Worm (Caenorhabditis elegans) whole organism, L4 larva: ENCODE results near the gene F28C1.1.

ENCODE experiments used
- F37D6.2 ChIP-seq: sonication (generic microtip); optimal IDR thresholded peaks from 2 replicates; lab custom pipeline; 2016; ENCODE audit warnings: mild to moderate bottlenecking, missing genetic modification characterization, missing compliant biosample characterization
- T20F7.1 ChIP-seq: fragments of 200-800 bp; sonication (Bioruptor generic); optimal IDR thresholded peaks from 2 replicates; lab custom pipeline; 2018; ENCODE audit warnings: mild to moderate bottlenecking, missing genetic modification characterization, missing compliant biosample characterization
- T26A8.4 ChIP-seq: fragments of 200-800 bp; sonication (Bioruptor generic); IDR thresholded peaks from 2 replicates; pipeline ENCODE4 v1.3.6; 2022; ENCODE audit warnings: missing genetic modification characterization, missing compliant biosample characterization
- Y75B8A.6 ChIP-seq: fragments of 200-800 bp; sonication (Bioruptor generic); IDR thresholded peaks from 2 replicates; pipeline ENCODE4 v1.3.6; 2022; ENCODE audit warnings: missing genetic modification reagents, missing genetic modification characterization, missing compliant biosample characterization
- ZK337.2 ChIP-seq: fragments of 200-800 bp; sonication (Bioruptor generic); IDR thresholded peaks from 2 replicates; pipeline ENCODE4 v1.3.6; 2022; ENCODE audit warnings: missing genetic modification reagents, missing genetic modification characterization, missing compliant biosample characterization
- aha-1 ChIP-seq: fragments of 150-350 bp; peaks from one replicate; lab custom pipeline; 2014; ENCODE audit warnings: missing biosample characterization, missing genetic modification characterization
- arid-1 ChIP-seq: fragments of 200-800 bp; sonication (Bioruptor generic); conservative IDR thresholded peaks from 2 replicates; pipeline ENCODE4 v1.3.6; 2022; ENCODE audit warnings: missing genetic modification reagents, missing genetic modification characterization, missing compliant biosample characterization
- ceh-82 ChIP-seq: sonication (generic microtip); optimal IDR thresholded peaks from 2 replicates; lab custom pipeline; 2017; ENCODE audit warnings: missing biosample characterization, missing genetic modification characterization
- daf-16 ChIP-seq, 3 experiments: sonication (generic microtip); optimal IDR thresholded peaks; 2 replicates each; lab custom pipeline; 2016 to 2017; ENCODE audit warnings: missing genetic modification characterization in 3 of 3, missing genetic modification reagents in 3 of 3, mild to moderate bottlenecking in 2 of 3, missing compliant biosample characterization in 2 of 3, missing biosample characterization in 1 of 3, moderate library complexity in 1 of 3
- dmd-6 ChIP-seq: fragments of 200-800 bp; sonication (Bioruptor generic); IDR thresholded peaks from 2 replicates; pipeline ENCODE4 v1.3.6; 2022; ENCODE audit warnings: missing genetic modification reagents, missing genetic modification characterization, missing compliant biosample characterization
- duxl-1 ChIP-seq: sonication (generic microtip); optimal IDR thresholded peaks from 2 replicates; lab custom pipeline; 2016; ENCODE audit warnings: mild to moderate bottlenecking, missing genetic modification characterization, moderate library complexity, missing compliant biosample characterization; ENCODE audit not compliant: poor library complexity
- fos-1 ChIP-seq: fragments of 150-350 bp; optimal IDR thresholded peaks from 2 replicates; lab custom pipeline; 2014; ENCODE audit warnings: missing biosample characterization, missing genetic modification characterization
- gei-8 ChIP-seq: fragments of 200-800 bp; sonication (Bioruptor generic); optimal IDR thresholded peaks from 2 replicates; lab custom pipeline; 2018; ENCODE audit warnings: mild to moderate bottlenecking, missing genetic modification characterization, missing compliant biosample characterization
- lim-7 ChIP-seq: fragments of 200-800 bp; sonication (Bioruptor generic); IDR thresholded peaks from 2 replicates; pipeline ENCODE4 v1.3.6; 2022; ENCODE audit warnings: missing genetic modification characterization, missing compliant biosample characterization
- lin-13 ChIP-seq: fragments of 150-350 bp; optimal IDR thresholded peaks from 2 replicates; lab custom pipeline; 2014; ENCODE audit warnings: missing biosample characterization, missing genetic modification reagents, missing genetic modification characterization
- lin-39 ChIP-seq: fragments of 150-350 bp; optimal IDR thresholded peaks from 2 replicates; lab custom pipeline; 2014; ENCODE audit warnings: missing biosample characterization, missing genetic modification reagents, missing genetic modification characterization
- lsy-2 ChIP-seq, 2 experiments: fragments of 150-350 bp in 1 of 2; sonication (generic microtip) in 1 of 2; optimal IDR thresholded peaks; 2 replicates each; lab custom pipeline; 2014 to 2017; ENCODE audit warnings: missing biosample characterization in 2 of 2, missing genetic modification characterization in 2 of 2
- mdl-1 ChIP-seq, 2 experiments: fragments of 150-350 bp in 1 of 2; sonication (generic microtip) in 1 of 2; optimal IDR thresholded peaks; 2 replicates each; lab custom pipeline; 2014 to 2017; ENCODE audit warnings: missing biosample characterization in 2 of 2, missing genetic modification characterization in 2 of 2
- mes-2 ChIP-seq: sonication (generic microtip); optimal IDR thresholded peaks from 2 replicates; lab custom pipeline; 2016; ENCODE audit warnings: missing genotype, mild to moderate bottlenecking, missing genetic modification characterization, missing compliant biosample characterization; ENCODE audit not compliant: poor library complexity, severe bottlenecking
- nhr-102 ChIP-seq: sonication (generic microtip); optimal IDR thresholded peaks from 2 replicates; lab custom pipeline; 2016; ENCODE audit warnings: mild to moderate bottlenecking, missing genetic modification characterization, moderate library complexity, missing compliant biosample characterization
- nhr-25 ChIP-seq: sonication (generic microtip); optimal IDR thresholded peaks from 2 replicates; lab custom pipeline; 2017; ENCODE audit warnings: missing genetic modification characterization, mild to moderate bottlenecking, missing compliant biosample characterization, antibody characterized with exemption, moderate library complexity, borderline replicate concordance; ENCODE audit not compliant: insufficient read depth
- pha-4 ChIP-seq, 2 experiments: fragments of 150-350 bp in 1 of 2; fragments of 200-800 bp in 1 of 2; sonication (Bioruptor generic) in 1 of 2; IDR thresholded peaks in 1 of 2; optimal IDR thresholded peaks in 1 of 2; 2 replicates each; pipeline versions ENCODE4 v1.3.6 to Lab custom; 2014 to 2022; ENCODE audit warnings: missing genetic modification characterization in 2 of 2, missing genetic modification reagents in 2 of 2, missing biosample characterization in 1 of 2, missing compliant biosample characterization in 1 of 2
- set-16 ChIP-seq: fragments of 200-800 bp; sonication (Bioruptor generic); IDR thresholded peaks from 2 replicates; pipeline ENCODE4 v1.3.6; 2022; ENCODE audit warnings: missing genetic modification reagents, missing genetic modification characterization, missing compliant biosample characterization
- snpc-1.2 ChIP-seq: fragments of 200-800 bp; sonication (Bioruptor generic); IDR thresholded peaks from 2 replicates; pipeline ENCODE4 v1.3.6; 2022; ENCODE audit warnings: missing genetic modification reagents, missing genetic modification characterization, missing compliant biosample characterization
- spr-1 ChIP-seq: sonication (generic microtip); optimal IDR thresholded peaks from 2 replicates; lab custom pipeline; 2016; ENCODE audit warnings: mild to moderate bottlenecking, missing genetic modification characterization, missing compliant biosample characterization
- unc-62 ChIP-seq, 3 experiments: fragments of 150-350 bp in 1 of 3; sonication (generic microtip); optimal IDR thresholded peaks in 2 of 3; peaks in 1 of 3; 1 replicate in 1 of 3; 2 replicates in 2 of 3; lab custom pipeline; 2014 to 2017; ENCODE audit warnings: missing biosample characterization in 3 of 3, missing genetic modification characterization in 3 of 3, missing genetic modification reagents in 3 of 3, missing genotype in 1 of 3
- vab-7 ChIP-seq: fragments of 200-800 bp; sonication (Bioruptor generic); IDR thresholded peaks from 2 replicates; pipeline ENCODE4 v1.3.6; 2022; ENCODE audit warnings: missing genetic modification reagents, missing genetic modification characterization, missing compliant biosample characterization
- zag-1 ChIP-seq: fragments of 150-350 bp; optimal IDR thresholded peaks from 2 replicates; lab custom pipeline; 2014; ENCODE audit warnings: missing biosample characterization, missing genetic modification characterization
- zip-2 ChIP-seq: fragments of 150-350 bp; optimal IDR thresholded peaks from 2 replicates; lab custom pipeline; 2014; ENCODE audit warnings: missing biosample characterization, missing genetic modification characterization
- ztf-7 ChIP-seq: fragments of 150-350 bp; optimal IDR thresholded peaks from 2 replicates; lab custom pipeline; 2014; ENCODE audit warnings: missing biosample characterization, missing genetic modification characterization

F28C1.1 gene

ce11 chrV:12417277-12417676 is 33.3 kb upstream of the F28C1.1 start, which contains the start of gene cdr-3:
TSS of gene cdr-3 (minus strand) at chrV:12417377.
- TF ChIP-seq ztf-7 (tag; lab: Kevin White, UChicago): no peak
- TF ChIP-seq duxl-1 (tag; lab: Kevin White, UChicago): no peak
- no peak for TF ChIP-seq mes-2 (tag; lab: Kevin White, UChicago)
- no peak for TF ChIP-seq nhr-102 (tag; lab: Kevin White, UChicago)
- no peak for TF ChIP-seq vab-7 (GFP tag; lab: Robert Waterston, UW)
- no peak for TF ChIP-seq gei-8 (GFP tag; lab: Kevin White, UChicago)
- no peak for TF ChIP-seq daf-16 (GFP tag; optimal IDR thresholded peaks at IDR 0.05; lab: Kevin White, UChicago)
- TF ChIP-seq daf-16 (tag; optimal IDR thresholded peaks at IDR 0.05; lab: Kevin White, UChicago): no peak
- no peak for TF ChIP-seq spr-1 (tag; lab: Kevin White, UChicago)
- TF ChIP-seq F37D6.2 (tag; lab: Kevin White, UChicago): no peak
- TF ChIP-seq set-16 (GFP tag; lab: Robert Waterston, UW): no peak
- no peak for TF ChIP-seq zag-1 (tag; lab: Kevin White, UChicago)

- TF ChIP-seq unc-62 (GFP tag; optimal IDR thresholded peaks at IDR 0.05 in 1 of 2; lab: Kevin White, UChicago) (peak in 1 of 2 experiments; percentile 87), unc-62 (tag; optimal IDR thresholded peaks at IDR 0.05; lab: Kevin White, UChicago) (no peak), zag-1 (tag; lab: Kevin White, UChicago) (no peak)
Measured at ce11 chrV:12418292-12418691, 32.3 kb upstream of the F28C1.1 start, which contains the start of gene C54D10.3. TSS of gene C54D10.3 (plus strand) at chrV:12418592.

- TF ChIP-seq snpc-1.2 (GFP tag; lab: Robert Waterston, UW): no peak
- TF ChIP-seq nhr-102 (tag; lab: Kevin White, UChicago): no peak
- no peak for TF ChIP-seq lim-7 (GFP tag; lab: Robert Waterston, UW)
- TF ChIP-seq zip-2: no peak
- no peak for TF ChIP-seq nhr-25 (tag; lab: Kevin White, UChicago)
Measured at ce11 chrV:12420843-12421242, 29.8 kb upstream of the F28C1.1 start, which contains the start of gene C54D10.4. TSS of gene C54D10.4 (minus strand) at chrV:12420943.

ce11 chrV:12421360-12421759 is 29.2 kb upstream of the F28C1.1 start:
- no peak for TF ChIP-seq lin-13 (GFP tag; lab: Kevin White, UChicago)
- TF ChIP-seq aha-1 (tag; lab: Kevin White, UChicago): peak; percentile 61
- TF ChIP-seq Y75B8A.6 (GFP tag; lab: Robert Waterston, UW): no peak
- no peak for TF ChIP-seq lim-7 (GFP tag; lab: Robert Waterston, UW)
- TF ChIP-seq pha-4 (GFP tag; IDR thresholded peaks at IDR 0.05; lab: Robert Waterston, UW): no peak
- TF ChIP-seq pha-4 (tag; optimal IDR thresholded peaks at IDR 0.05; lab: Kevin White, UChicago): no peak
- TF ChIP-seq mdl-1 (tag; optimal IDR thresholded peaks at IDR 0.05; lab: Kevin White, UChicago): no peak
- TF ChIP-seq spr-1 (tag; lab: Kevin White, UChicago): no peak
- no peak for TF ChIP-seq T26A8.4 (GFP tag; lab: Robert Waterston, UW)
- no peak for TF ChIP-seq fos-1 (tag; lab: Kevin White, UChicago)

- TF ChIP-seq lim-7 (GFP tag; lab: Robert Waterston, UW) (no peak), mes-2 (tag; lab: Kevin White, UChicago) (no peak), ceh-82 (no peak), unc-62 (GFP tag; optimal IDR thresholded peaks at IDR 0.05 in 1 of 2; lab: Kevin White, UChicago) (no peak), unc-62 (tag; optimal IDR thresholded peaks at IDR 0.05; lab: Kevin White, UChicago) (no peak), ZK337.2 (GFP tag; lab: Robert Waterston, UW) (no peak), dmd-6 (GFP tag; lab: Robert Waterston, UW) (no peak), Y75B8A.6 (GFP tag; lab: Robert Waterston, UW) (no peak), arid-1 (GFP tag; lab: Robert Waterston, UW) (no peak), lsy-2 (tag; optimal IDR thresholded peaks at IDR 0.05; lab: Kevin White, UChicago) (no peak), T26A8.4 (GFP tag; lab: Robert Waterston, UW) (no peak), lin-39 (tag; lab: Kevin White, UChicago) (no peak), nhr-25 (tag; lab: Kevin White, UChicago) (no peak), T20F7.1 (GFP tag; lab: Kevin White, UChicago) (no peak)
- TF ChIP-seq, all 104 proteins: peak for 0
Measured at ce11 chrV:12427826-12428225, 22.8 kb upstream of the F28C1.1 start.
